In genomic region chrV:16350061-16350460, ce11 we compare ENCODE assay signal across 2 worm cellular contexts.
TF ChIP-seq lines count a peak whose summit lies in the region.

No protein-coding gene starts in this region.

TF ChIP-seq in whole organism, L1 larva, 84 proteins besides CTCF, POLR2A, EP300 and RAD21:
- peak; percentile 69 for TF ChIP-seq hlh-4 (tag; optimal IDR thresholded peaks at IDR 0.05; lab: Kevin White, UChicago)
- no peak for TF ChIP-seq nhr-20 (tag; optimal IDR thresholded peaks at IDR 0.05; lab: Kevin White, UChicago)
- no peak for TF ChIP-seq nhr-77 (tag; optimal IDR thresholded peaks at IDR 0.05; lab: Kevin White, UChicago)

TF ChIP-seq in whole organism, L4 larva, 104 proteins besides CTCF, POLR2A, EP300 and RAD21:
- TF ChIP-seq dve-1 (tag; optimal IDR thresholded peaks at IDR 0.05; lab: Kevin White, UChicago; ENCODE audit: insufficient read depth) (no peak), aha-1 (tag; lab: Kevin White, UChicago) (peak; percentile 60), Y105C5A.15 (GFP tag; IDR thresholded peaks at IDR 0.05; lab: Robert Waterston, UW) (no peak), nhr-28 (tag; optimal IDR thresholded peaks at IDR 0.05; lab: Kevin White, UChicago) (no peak), egl-43 (GFP tag; IDR thresholded peaks at IDR 0.05; lab: Robert Waterston, UW) (no peak), hlh-30 (tag; optimal IDR thresholded peaks at IDR 0.05; lab: Kevin White, UChicago; ENCODE audit: insufficient read depth) (no peak), skn-1 (tag; optimal IDR thresholded peaks at IDR 0.05; lab: Kevin White, UChicago) (no peak), zip-11 (GFP tag; IDR thresholded peaks at IDR 0.05; lab: Robert Waterston, UW) (no peak)

Comparison
In these comparisons a context has a peak if more than half of its experiments do, and no peak if none do; other contexts are left out.
1. Of the 29 proteins assayed by ChIP-seq in both whole organism, L4 larva and whole organism, L1 larva: peak only in whole organism, L4 larva: aha-1; only in whole organism, L1 larva: none; in both: none; in neither: 28.